Worm (Caenorhabditis elegans): Measurements from ENCODE around the gene mex-5.

Gene mex-5

ce11 chrIV:13313156-13313555 is 40.4 kb upstream of the mex-5 start:
- TF ChIP-seq lin-26 (GFP tag; IDR thresholded peaks at IDR 0.05) (0 out of 2 replicates have a peak, but pooled peaks have one; percentile 64), lin-40 (tag; optimal IDR thresholded peaks at IDR 0.05) (peak; percentile 1), cebp-1 (GFP tag; IDR thresholded peaks at IDR 0.05) (no peak), cebp-1 (tag; optimal IDR thresholded peaks at IDR 0.05) (peak; percentile 14), nhr-120 (GFP tag; IDR thresholded peaks at IDR 0.05) (no peak), sdz-38 (tag; optimal IDR thresholded peaks at IDR 0.05) (no peak), C06A6.2 (GFP tag; conservative IDR thresholded peaks at IDR 0.05) (0 out of 2 replicates have a peak, but pooled peaks have one; percentile 18), ZK185.1 (tag; optimal IDR thresholded peaks at IDR 0.05; ENCODE audit: poor library complexity, severe bottlenecking) (peak; percentile 13), him-1 (tag; optimal IDR thresholded peaks at IDR 0.05) (no peak), hmg-1.2 (GFP tag; IDR thresholded peaks at IDR 0.05) (no peak), nhr-80 (tag; optimal IDR thresholded peaks at IDR 0.05) (peak; percentile 72), B0336.3 (GFP tag; IDR thresholded peaks at IDR 0.05) (0 out of 2 replicates have a peak, but pooled peaks have one; percentile 23), ama-1 (optimal IDR thresholded peaks at IDR 0.05) (no peak), ama-1 (GFP tag; optimal IDR thresholded peaks at IDR 0.05) (no peak), zfh-2 (GFP tag; conservative IDR thresholded peaks at IDR 0.05) (peak; percentile 48; the same call in 1 of the 2 replicates), dox-1 (GFP tag; IDR thresholded peaks at IDR 0.05) (peak; percentile 32; the same call in 1 of the 2 replicates), T07F8.4 (tag; optimal IDR thresholded peaks at IDR 0.05) (no peak)

ce11 chrIV:13314181-13314580 is 39.3 kb upstream of the mex-5 start:
- no peak for TF ChIP-seq T26A5.8 (tag; optimal IDR thresholded peaks at IDR 0.05)
- TF ChIP-seq sea-2 (GFP tag; IDR thresholded peaks at IDR 0.05), result no peak
- no peak for TF ChIP-seq rpc-1 (optimal IDR thresholded peaks at IDR 0.05)
- TF ChIP-seq rpc-1 (tag; optimal IDR thresholded peaks at IDR 0.05), result no peak
- TF ChIP-seq tbp1 (GFP tag; optimal IDR thresholded peaks at IDR 0.05), result peak; percentile 38
- TF ChIP-seq dpl-1 (GFP tag; optimal IDR thresholded peaks at IDR 0.05), result no peak
- TF ChIP-seq pbrm-1 (GFP tag; IDR thresholded peaks at IDR 0.05), result no peak
- TF ChIP-seq ztf-22 (GFP tag; optimal IDR thresholded peaks at IDR 0.05), result peak; percentile 27
- peak; percentile 22 for TF ChIP-seq madf-10 (tag; optimal IDR thresholded peaks at IDR 0.05)
- TF ChIP-seq lir-1 (GFP tag; conservative IDR thresholded peaks at IDR 0.05), result no peak
- 0 out of 2 replicates have a peak, but pooled peaks have one; percentile 71 for TF ChIP-seq cebp-2 (GFP tag; IDR thresholded peaks at IDR 0.05)
- TF ChIP-seq ZK185.1 (tag; optimal IDR thresholded peaks at IDR 0.05; ENCODE audit: poor library complexity, severe bottlenecking), result peak; percentile 28
- no peak for TF ChIP-seq lin-26 (GFP tag; IDR thresholded peaks at IDR 0.05)
- no peak for TF ChIP-seq unc-130 (GFP tag; optimal IDR thresholded peaks at IDR 0.05)
- no peak for TF ChIP-seq Y67H2A.10 (GFP tag; conservative IDR thresholded peaks at IDR 0.05)
- no peak for TF ChIP-seq ceh-40 (GFP tag; IDR thresholded peaks at IDR 0.05)
- TF ChIP-seq madf-6 (GFP tag; IDR thresholded peaks at IDR 0.05), result no peak
- no peak for TF ChIP-seq B0019.2 (GFP tag; conservative IDR thresholded peaks at IDR 0.05)
- TF ChIP-seq egl-44 (GFP tag; IDR thresholded peaks at IDR 0.05), result 0 out of 2 replicates have a peak, but pooled peaks have one; percentile 39
- TF ChIP-seq attf-6 (GFP tag; IDR thresholded peaks at IDR 0.05), result no peak
- TF ChIP-seq bed-1 (GFP tag; IDR thresholded peaks at IDR 0.05), result no peak
- TF ChIP-seq ceh-100 (GFP tag; IDR thresholded peaks at IDR 0.05), result no peak
- TF ChIP-seq F57C9.4 (tag; optimal IDR thresholded peaks at IDR 0.05), result no peak
- no peak for TF ChIP-seq ztf-6 (GFP tag; IDR thresholded peaks at IDR 0.05)
- TF ChIP-seq madf-8 (GFP tag; conservative IDR thresholded peaks at IDR 0.05), result no peak
- TF ChIP-seq F33H1.4 (GFP tag; IDR thresholded peaks at IDR 0.05), result no peak
- peak; percentile 8 for TF ChIP-seq F23B12.7 (tag; optimal IDR thresholded peaks at IDR 0.05; ENCODE audit: insufficient read depth)
- TF ChIP-seq F37B4.10 (GFP tag; IDR thresholded peaks at IDR 0.05), result no peak
- peak; percentile 53 for TF ChIP-seq atf-7 (tag; optimal IDR thresholded peaks at IDR 0.05)
- no peak for TF ChIP-seq nfya-1 (tag; optimal IDR thresholded peaks at IDR 0.05; ENCODE audit: borderline replicate concordance, insufficient read depth)
- no peak for TF ChIP-seq B0261.1 (tag; optimal IDR thresholded peaks at IDR 0.05)
- no peak for TF ChIP-seq gei-17 (GFP tag; optimal IDR thresholded peaks at IDR 0.05)
- TF ChIP-seq F52B5.7 (tag; optimal IDR thresholded peaks at IDR 0.05), result no peak
- TF ChIP-seq ets-4 (GFP tag; optimal IDR thresholded peaks at IDR 0.05), result no peak
- no peak for TF ChIP-seq Y56A3A.18 (GFP tag; IDR thresholded peaks at IDR 0.05)
